Fruit fly (Drosophila melanogaster) whole organism, adult: Measurements from ENCODE around the gene scpr-B.

ENCODE experiments used
- CG12768 ChIP-seq: fragments of 200-800 bp; sonication (Bioruptor generic); optimal IDR thresholded peaks from 2 replicates; lab custom pipeline; 2017; ENCODE audit warnings: missing biosample characterization, missing genetic modification characterization, mild to moderate bottlenecking, moderate library complexity, missing genetic modification reagents
- CG14711 ChIP-seq: fragments of 200-800 bp; sonication (Bioruptor generic); optimal IDR thresholded peaks from 2 replicates; lab custom pipeline; 2018; ENCODE audit warnings: missing biosample characterization, mild to moderate bottlenecking, missing genetic modification characterization, moderate library complexity
- CG7045 ChIP-seq: fragments of 200-800 bp; sonication (Bioruptor generic); optimal IDR thresholded peaks from 2 replicates; lab custom pipeline; 2017; ENCODE audit warnings: missing biosample characterization, mild to moderate bottlenecking, missing genetic modification characterization
- Clk ChIP-seq: fragments of 200-800 bp; sonication (Bioruptor generic); optimal IDR thresholded peaks from 2 replicates; lab custom pipeline; 2017; ENCODE audit warnings: missing biosample characterization, missing genetic modification characterization
- Crg-1 ChIP-seq: fragments of 200-800 bp; sonication (Bioruptor generic); optimal IDR thresholded peaks from 2 replicates; lab custom pipeline; 2016; ENCODE audit warnings: missing biosample characterization, missing genetic modification characterization
- Mnt ChIP-seq: fragments of 200-800 bp; sonication (Bioruptor generic); optimal IDR thresholded peaks from 2 replicates; lab custom pipeline; 2016; ENCODE audit warnings: missing biosample characterization, mild to moderate bottlenecking, missing genetic modification characterization
- cnc ChIP-seq, 2 experiments: fragments of >200 bp; optimal IDR thresholded peaks; 2 replicates each; lab custom pipeline; 2017
- kay ChIP-seq: fragments of 200-800 bp; sonication (Bioruptor generic); peaks from one replicate; lab custom pipeline; 2016; ENCODE audit warnings: missing biosample characterization, missing genetic modification characterization, borderline replicate concordance
- ovo ChIP-seq: fragments of 200-800 bp; sonication (Bioruptor generic); optimal IDR thresholded peaks from 2 replicates; lab custom pipeline; 2016; ENCODE audit warnings: missing biosample characterization, missing genetic modification characterization
- pad ChIP-seq: fragments of 200-800 bp; sonication (Bioruptor generic); optimal IDR thresholded peaks from 3 replicates; lab custom pipeline; 2017; ENCODE audit warnings: missing biosample characterization, missing genetic modification characterization, mild to moderate bottlenecking, moderate library complexity, missing genetic modification reagents
- toe ChIP-seq: fragments of 200-800 bp; sonication (Bioruptor generic); optimal IDR thresholded peaks from 2 replicates; lab custom pipeline; 2016; ENCODE audit warnings: missing biosample characterization, missing genetic modification characterization

dm6 chr3R:11231705-11232261 is 9.0 kb downstream of the scpr-B start, which contains the start of the genes CG17187 and Dph3:
- no peak for TF ChIP-seq pad (GFP tag; lab: Kevin White, UChicago)
- TF ChIP-seq Crg-1 (GFP tag; lab: Kevin White, UChicago): no peak
- no peak for TF ChIP-seq CG14711
- TF ChIP-seq CG12768 (GFP tag; lab: Kevin White, UChicago): no peak
- TF ChIP-seq Clk (GFP tag; lab: Kevin White, UChicago): no peak
- no peak for TF ChIP-seq cnc (optimal IDR thresholded peaks at IDR 0.05; lab: Kevin White, UChicago)
- no peak for TF ChIP-seq toe (GFP tag; lab: Kevin White, UChicago)
- peak; percentile 80 for TF ChIP-seq Mnt (GFP tag; lab: Kevin White, UChicago)
- no peak for TF ChIP-seq ovo (GFP tag; lab: Kevin White, UChicago)
- TF ChIP-seq CG7045: no peak
- TF ChIP-seq kay (GFP tag; lab: Kevin White, UChicago): no peak
